Fruit fly (Drosophila melanogaster): ENCODE measurements around the gene fax.

dm6 chr3L:16451887-16452751, 40.5 kb upstream of the fax start, which contains the start of gene dsx-c73A:
- TF ChIP-seq svp (GFP tag) (no peak), lz (GFP tag; optimal IDR thresholded peaks at IDR 0.05) (no peak), Hr38 (GFP tag; optimal IDR thresholded peaks at IDR 0.05) (no peak), CG8319 (GFP tag; optimal IDR thresholded peaks at IDR 0.05) (no peak)
